Worm (Caenorhabditis elegans) whole organism, late embryonic: ENCODE data around the gene bas-1.

ENCODE experiments used
- C08G9.2 ChIP-seq: sonication (generic microtip); optimal IDR thresholded peaks from 2 replicates; lab custom pipeline; 2016; ENCODE audit warnings: mild to moderate bottlenecking, missing genetic modification characterization, moderate library complexity, missing compliant biosample characterization
- K02D7.2 ChIP-seq: sonication (generic microtip); optimal IDR thresholded peaks from 2 replicates; lab custom pipeline; 2017; ENCODE audit warnings: mild to moderate bottlenecking, missing genetic modification characterization, missing compliant biosample characterization
- K09A11.1 ChIP-seq: sonication (generic microtip); optimal IDR thresholded peaks from 2 replicates; lab custom pipeline; 2017; ENCODE audit warnings: antibody characterized with exemption, mild to moderate bottlenecking, missing genetic modification characterization, missing compliant biosample characterization; ENCODE audit not compliant: insufficient read depth
- ceh-14 ChIP-seq: sonication (generic microtip); optimal IDR thresholded peaks from 2 replicates; lab custom pipeline; 2016; ENCODE audit warnings: missing genotype, missing genetic modification characterization, missing compliant biosample characterization
- ceh-19 ChIP-seq: fragments of 200-800 bp; sonication (Bioruptor generic); optimal IDR thresholded peaks from 2 replicates; lab custom pipeline; 2018; ENCODE audit warnings: mild to moderate bottlenecking, missing genetic modification characterization, missing compliant biosample characterization
- ceh-24 ChIP-seq: sonication (generic microtip); optimal IDR thresholded peaks from 2 replicates; lab custom pipeline; 2016; ENCODE audit warnings: mild to moderate bottlenecking, missing genetic modification characterization, missing compliant biosample characterization
- ceh-31 ChIP-seq: sonication (generic microtip); optimal IDR thresholded peaks from 2 replicates; lab custom pipeline; 2016; ENCODE audit warnings: missing genetic modification characterization, missing compliant biosample characterization
- ceh-34 ChIP-seq: sonication (generic microtip); optimal IDR thresholded peaks from 2 replicates; lab custom pipeline; 2016; ENCODE audit warnings: mild to moderate bottlenecking, missing genetic modification characterization, missing compliant biosample characterization
- ceh-9 ChIP-seq: sonication (generic microtip); optimal IDR thresholded peaks from 2 replicates; lab custom pipeline; 2016; ENCODE audit warnings: mild to moderate bottlenecking, missing genetic modification characterization, inconsistent platforms, missing compliant biosample characterization
- dmd-4 ChIP-seq: sonication (generic microtip); optimal IDR thresholded peaks from 2 replicates; lab custom pipeline; 2016; ENCODE audit warnings: borderline replicate concordance, missing genetic modification characterization, missing compliant biosample characterization
- elt-2 ChIP-seq: sonication (generic microtip); optimal IDR thresholded peaks from 2 replicates; lab custom pipeline; 2016; ENCODE audit warnings: missing genetic modification reagents, missing genetic modification characterization, missing compliant biosample characterization
- elt-4 ChIP-seq: sonication (generic microtip); optimal IDR thresholded peaks from 2 replicates; lab custom pipeline; 2016; ENCODE audit warnings: missing genetic modification characterization, missing compliant biosample characterization
- ets-4 ChIP-seq: sonication (generic microtip); optimal IDR thresholded peaks from 2 replicates; lab custom pipeline; 2016; ENCODE audit warnings: missing genetic modification characterization, missing compliant biosample characterization
- fax-1 ChIP-seq: sonication (generic microtip); optimal IDR thresholded peaks from 2 replicates; lab custom pipeline; 2016; ENCODE audit warnings: missing genotype, missing genetic modification characterization, missing compliant biosample characterization
- fkh-10 ChIP-seq: fragments of 150-350 bp; optimal IDR thresholded peaks from 2 replicates; lab custom pipeline; 2014; ENCODE audit warnings: missing biosample characterization, missing genetic modification reagents, missing genetic modification characterization
- fkh-6 ChIP-seq: sonication (generic microtip); optimal IDR thresholded peaks from 2 replicates; lab custom pipeline; 2016; ENCODE audit warnings: missing genetic modification characterization, missing compliant biosample characterization
- hlh-30 ChIP-seq: sonication (generic microtip); optimal IDR thresholded peaks from 2 replicates; lab custom pipeline; 2017; ENCODE audit warnings: antibody characterized with exemption, missing genetic modification characterization, missing compliant biosample characterization; ENCODE audit not compliant: insufficient read depth
- madf-2 ChIP-seq: sonication (generic microtip); optimal IDR thresholded peaks from 2 replicates; lab custom pipeline; 2017; ENCODE audit warnings: missing genetic modification characterization, missing compliant biosample characterization
- mec-3 ChIP-seq: sonication (generic microtip); optimal IDR thresholded peaks from 2 replicates; lab custom pipeline; 2016; ENCODE audit warnings: borderline replicate concordance, missing genetic modification characterization, missing compliant biosample characterization
- nfya-1 ChIP-seq: sonication (generic microtip); optimal IDR thresholded peaks from 2 replicates; lab custom pipeline; 2017; ENCODE audit warnings: missing genetic modification characterization, mild to moderate bottlenecking, missing compliant biosample characterization, antibody characterized with exemption, moderate library complexity
- nhr-11 ChIP-seq: fragments of 150-350 bp; optimal IDR thresholded peaks from 2 replicates; lab custom pipeline; 2014; ENCODE audit warnings: missing biosample characterization, missing genetic modification characterization
- nhr-232 ChIP-seq: sonication (generic microtip); optimal IDR thresholded peaks from 2 replicates; lab custom pipeline; 2016; ENCODE audit warnings: missing genetic modification characterization, missing compliant biosample characterization
- npax-4 ChIP-seq: sonication (generic microtip); optimal IDR thresholded peaks from 2 replicates; lab custom pipeline; 2016; ENCODE audit warnings: missing genetic modification characterization, missing compliant biosample characterization
- odd-2 ChIP-seq: sonication (generic microtip); optimal IDR thresholded peaks from 2 replicates; lab custom pipeline; 2017; ENCODE audit warnings: antibody characterized with exemption, mild to moderate bottlenecking, missing genetic modification characterization, missing compliant biosample characterization
- pat-9 ChIP-seq: fragments of 200-800 bp; sonication (Bioruptor generic); optimal IDR thresholded peaks from 2 replicates; lab custom pipeline; 2018; ENCODE audit warnings: mild to moderate bottlenecking, missing genetic modification characterization, moderate library complexity, missing compliant biosample characterization
- pha-2 ChIP-seq: sonication (generic microtip); optimal IDR thresholded peaks from 2 replicates; lab custom pipeline; 2017; ENCODE audit warnings: mild to moderate bottlenecking, missing genetic modification characterization, missing compliant biosample characterization
- pqm-1 ChIP-seq: sonication (generic microtip); optimal IDR thresholded peaks from 2 replicates; lab custom pipeline; 2016; ENCODE audit warnings: missing genetic modification characterization, missing compliant biosample characterization
- pros-1 ChIP-seq: fragments of 150-350 bp; optimal IDR thresholded peaks from 2 replicates; lab custom pipeline; 2014; ENCODE audit warnings: missing biosample characterization, missing genetic modification reagents, missing genetic modification characterization
- ref-2 ChIP-seq: sonication (generic microtip); optimal IDR thresholded peaks from 2 replicates; lab custom pipeline; 2016; ENCODE audit warnings: missing genetic modification characterization, missing compliant biosample characterization
- sox-4 ChIP-seq: sonication (generic microtip); optimal IDR thresholded peaks from 2 replicates; lab custom pipeline; 2017; ENCODE audit warnings: mild to moderate bottlenecking, missing genetic modification characterization, inconsistent platforms, missing compliant biosample characterization
- tbx-2 ChIP-seq: sonication (generic microtip); optimal IDR thresholded peaks from 2 replicates; lab custom pipeline; 2016; ENCODE audit warnings: missing genetic modification characterization, missing compliant biosample characterization
- tbx-7 ChIP-seq: sonication (generic microtip); optimal IDR thresholded peaks from 2 replicates; lab custom pipeline; 2016; ENCODE audit warnings: missing genotype, missing genetic modification characterization, missing compliant biosample characterization
- ttx-3 ChIP-seq: sonication (generic microtip); optimal IDR thresholded peaks from 2 replicates; lab custom pipeline; 2016; ENCODE audit warnings: missing genetic modification reagents, missing genetic modification characterization, missing compliant biosample characterization
- unc-42 ChIP-seq: sonication (generic microtip); optimal IDR thresholded peaks from 2 replicates; lab custom pipeline; 2016; ENCODE audit warnings: missing genotype, missing genetic modification characterization, missing compliant biosample characterization
- unc-55 ChIP-seq: sonication (generic microtip); optimal IDR thresholded peaks from 2 replicates; lab custom pipeline; 2017; ENCODE audit warnings: missing biosample characterization, missing genetic modification reagents, missing genetic modification characterization
- unc-86 ChIP-seq: sonication (generic microtip); optimal IDR thresholded peaks from 2 replicates; lab custom pipeline; 2016; ENCODE audit warnings: missing genetic modification characterization, missing compliant biosample characterization

Gene bas-1

DNA sequence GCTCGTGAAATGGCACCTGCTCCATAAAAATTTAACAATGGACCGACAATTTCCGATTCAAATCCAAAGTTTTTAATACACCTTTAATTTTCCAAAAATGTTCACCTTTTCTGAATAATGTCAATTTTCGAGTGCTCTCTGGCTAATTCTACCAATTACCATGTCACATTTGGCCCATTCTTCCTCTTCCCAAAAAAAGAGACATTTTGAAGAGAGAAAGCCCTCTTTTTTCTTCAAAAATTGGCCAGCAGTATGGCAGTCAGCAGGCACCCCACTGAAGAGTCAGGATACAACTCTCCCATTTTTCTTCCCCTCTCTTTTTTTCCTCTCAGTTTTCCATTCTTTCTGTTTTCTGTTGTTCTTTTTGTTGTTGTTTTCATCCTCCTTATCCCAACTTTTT lies 22.4 kb downstream of the bas-1 start:
- TF ChIP-seq unc-42 = peak; percentile 8
- no peak for TF ChIP-seq pros-1 (tag; lab: Kevin White, UChicago)

DNA sequence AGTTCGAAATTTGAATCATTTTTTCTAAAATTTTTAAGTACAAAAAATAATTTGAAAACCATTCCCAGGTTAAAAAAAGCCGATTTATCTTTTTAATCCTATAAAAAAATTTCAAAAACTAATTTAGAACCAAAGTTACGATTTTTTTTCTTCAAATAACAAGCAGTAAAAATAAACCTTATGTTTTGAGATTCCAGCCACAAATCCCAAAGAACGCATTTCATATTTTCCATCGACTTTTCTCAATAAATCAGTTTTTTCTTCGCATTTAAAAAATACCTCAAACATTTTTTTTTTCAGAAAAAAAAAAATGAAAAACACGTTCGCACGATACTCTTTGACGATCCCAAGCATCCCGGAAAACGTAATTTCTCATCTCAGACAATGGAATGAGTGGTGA lies 23.1 kb downstream of the bas-1 start, which contains the start of gene ckk-1:
ckk-1 (plus strand) TSS at position 301 of the 400 bp plus-strand sequence.
- TF ChIP-seq odd-2 = no peak
- TF ChIP-seq, all 69 proteins: peak for 0

DNA sequence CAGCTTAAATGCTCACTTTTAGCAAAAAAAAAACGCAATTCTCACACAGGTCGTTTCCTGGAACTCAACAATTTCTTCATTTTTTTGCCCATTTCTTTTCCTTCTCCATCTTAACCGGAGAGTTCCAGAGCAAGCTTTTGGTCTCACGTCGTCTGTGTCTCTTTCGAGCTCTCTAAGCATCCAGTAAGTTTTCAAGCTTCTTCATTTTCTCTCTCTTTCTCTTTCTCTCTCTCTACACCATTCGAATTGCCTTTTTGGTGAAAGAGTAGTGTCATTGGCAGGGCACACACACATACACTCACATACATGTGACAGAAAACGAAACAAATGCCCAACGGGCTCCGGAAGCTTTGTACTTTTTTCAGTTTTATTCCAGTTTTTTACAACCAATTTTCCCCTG lies 27.8 kb downstream of the bas-1 start:
- peak; percentile 47 for TF ChIP-seq nfya-1 (tag; lab: Kevin White, UChicago)
- TF ChIP-seq dmd-4 (tag; lab: Kevin White, UChicago) = no peak
- TF ChIP-seq unc-42 = peak; percentile 3
- no peak for TF ChIP-seq tbx-7 (tag; lab: Kevin White, UChicago)

DNA sequence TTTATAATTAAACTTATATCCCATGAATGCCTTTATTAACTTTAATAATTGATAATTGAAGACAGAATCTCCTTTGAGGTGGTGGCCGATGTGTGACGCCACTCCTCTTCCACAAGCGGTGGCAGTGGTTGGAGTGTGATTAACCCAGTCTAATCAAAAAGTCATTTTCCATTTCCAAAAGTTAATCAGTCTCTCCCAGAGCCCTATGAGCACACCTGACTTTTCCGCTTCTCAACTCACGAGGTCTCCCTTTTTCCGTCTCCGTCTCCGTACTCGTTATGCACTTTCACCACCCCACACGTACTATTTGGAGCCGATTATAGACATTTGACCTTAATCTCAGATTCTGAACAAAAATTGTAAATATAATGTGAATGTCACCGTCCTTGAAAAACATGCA lies 30.6 kb downstream of the bas-1 start:
- no peak for TF ChIP-seq pqm-1 (tag; lab: Kevin White, UChicago)
- TF ChIP-seq pha-2 (tag; lab: Kevin White, UChicago) = no peak
- TF ChIP-seq dmd-4 (tag; lab: Kevin White, UChicago) = no peak
- TF ChIP-seq ceh-14 (tag; lab: Kevin White, UChicago) = peak; percentile 69
- TF ChIP-seq ceh-19 = no peak
- TF ChIP-seq ceh-9 (tag; lab: Kevin White, UChicago) = no peak
- TF ChIP-seq hlh-30 (tag; lab: Kevin White, UChicago) = peak; percentile 51

DNA sequence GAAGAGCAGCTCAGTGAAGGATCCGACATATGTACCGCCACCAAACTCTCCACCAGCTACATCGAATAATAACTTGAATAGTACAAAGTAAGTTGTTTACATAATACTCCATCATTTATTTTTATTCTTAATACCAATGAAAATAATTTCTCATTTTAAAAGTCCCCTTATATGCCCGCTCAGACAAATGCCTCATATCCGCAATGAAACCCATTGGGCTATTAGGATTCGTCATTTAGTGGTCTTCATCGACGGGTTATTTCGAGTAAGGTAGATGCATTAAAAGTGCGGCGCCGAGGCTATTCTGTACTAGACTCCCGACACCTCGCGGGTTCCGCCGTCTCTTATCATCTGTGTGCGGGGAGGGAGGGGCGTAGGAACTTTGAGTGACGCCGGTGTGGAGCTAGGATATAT lies 41.6 kb downstream of the bas-1 start:
- no peak for TF ChIP-seq unc-86 (tag; lab: Kevin White, UChicago)

DNA sequence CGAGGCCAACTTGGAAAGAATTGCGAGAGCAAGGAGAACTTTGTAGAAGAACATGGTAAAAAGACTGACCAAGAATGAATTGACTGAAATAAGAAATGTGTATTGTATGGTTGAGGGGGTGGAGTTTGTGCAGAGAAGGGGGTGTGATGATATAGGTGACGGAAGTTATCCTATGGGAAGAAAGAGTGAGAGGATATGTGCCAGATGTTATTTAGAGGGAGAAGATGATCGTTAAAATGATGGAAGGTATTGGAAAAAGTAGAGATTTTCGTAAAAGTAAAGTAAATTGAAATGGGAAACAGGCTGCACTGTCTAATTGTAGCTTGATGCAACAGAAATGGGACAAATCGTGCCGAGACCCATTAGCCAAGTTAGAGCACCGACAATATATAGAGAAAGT lies 44.9 kb downstream of the bas-1 start, which contains the start of gene sdz-21:
sdz-21 (minus strand) TSS at position 101 of the 400 bp plus-strand sequence.
- TF ChIP-seq elt-2 (tag; lab: Kevin White, UChicago) = no peak
- TF ChIP-seq ets-4 (tag; lab: Kevin White, UChicago) = no peak
- TF ChIP-seq ceh-9 (tag; lab: Kevin White, UChicago) = no peak

DNA sequence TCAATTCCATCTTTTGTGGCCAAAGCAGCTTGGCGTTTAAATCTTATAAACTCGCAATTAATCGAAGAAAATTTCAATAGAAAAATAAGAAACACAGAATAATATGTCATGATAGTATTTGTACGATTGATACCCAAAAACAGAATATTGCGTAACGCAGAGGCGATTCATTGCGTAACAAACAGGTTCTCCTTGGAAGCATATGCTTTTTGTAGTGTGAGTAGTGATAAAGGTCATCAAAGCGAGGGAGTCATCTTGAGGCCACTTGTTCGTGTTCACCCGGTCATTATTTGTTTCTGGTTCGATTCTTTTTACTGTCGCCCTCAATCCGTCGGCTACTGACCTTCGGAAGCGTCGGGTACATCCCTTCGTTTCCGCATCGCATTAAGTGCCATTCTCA lies 48.9 kb downstream of the bas-1 start, which contains the start of gene F54E7.6:
F54E7.6 (minus strand) TSS at position 110 of the 400 bp plus-strand sequence.
- TF ChIP-seq pqm-1 (tag; lab: Kevin White, UChicago) = no peak
- TF ChIP-seq ref-2 (tag; lab: Kevin White, UChicago) = no peak
- no peak for TF ChIP-seq fkh-6 (tag; lab: Kevin White, UChicago)
- no peak for TF ChIP-seq mec-3
- TF ChIP-seq elt-2 (tag; lab: Kevin White, UChicago) = peak; percentile 37

DNA sequence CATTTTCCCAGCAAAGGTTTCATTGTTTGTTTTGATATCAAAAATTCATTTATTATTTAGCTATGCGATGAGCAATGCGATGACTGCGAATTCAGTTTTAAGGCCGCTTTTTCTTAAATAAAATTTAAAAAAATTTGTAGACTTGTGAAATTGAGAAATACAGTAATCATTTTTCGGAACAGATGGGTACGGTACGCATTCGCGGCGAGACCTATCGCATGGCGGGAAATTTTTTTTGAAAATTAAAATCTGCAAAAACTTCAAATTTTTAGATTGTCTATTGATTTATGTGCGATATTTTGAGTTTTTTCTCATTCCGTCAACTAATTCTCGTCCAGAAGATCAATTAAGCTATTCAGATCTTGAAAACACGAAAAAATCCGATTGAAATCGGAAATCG lies 51.4 kb downstream of the bas-1 start:
- no peak for TF ChIP-seq ceh-34 (tag; lab: Kevin White, UChicago)
- no peak for TF ChIP-seq C08G9.2 (tag; lab: Kevin White, UChicago)
- no peak for TF ChIP-seq unc-55 (GFP tag; lab: Kevin White, UChicago)
- no peak for TF ChIP-seq tbx-2
- no peak for TF ChIP-seq sox-4
- no peak for TF ChIP-seq ets-4 (tag; lab: Kevin White, UChicago)
- TF ChIP-seq fkh-10 (GFP tag; lab: Kevin White, UChicago) = no peak
- no peak for TF ChIP-seq pqm-1 (tag; lab: Kevin White, UChicago)

DNA sequence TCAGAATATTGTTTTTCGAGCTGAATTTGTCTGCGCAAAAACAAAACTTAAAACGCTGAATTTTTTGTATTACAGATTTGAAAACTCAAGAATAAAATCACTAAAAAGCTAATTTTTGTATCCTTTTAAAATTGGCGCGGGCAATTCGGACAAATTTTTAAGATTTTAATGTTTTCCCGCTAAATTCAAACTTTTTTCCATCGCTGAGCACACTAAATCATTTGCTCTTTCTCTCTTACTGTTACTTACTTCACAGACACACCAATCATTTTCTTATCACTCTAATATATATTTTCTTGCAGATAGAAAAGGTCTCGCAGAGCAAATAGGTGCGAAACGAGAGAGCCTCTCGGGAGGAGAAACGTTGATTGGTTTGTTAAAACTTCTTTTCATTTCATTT lies 51.9 kb downstream of the bas-1 start, which contains the start of gene par-3:
par-3 (plus strand) TSS at position 301 of the 400 bp plus-strand sequence.
- TF ChIP-seq pat-9 (tag; lab: Kevin White, UChicago) = no peak
- TF ChIP-seq npax-4 (tag; lab: Kevin White, UChicago) = no peak
- no peak for TF ChIP-seq tbx-2
- no peak for TF ChIP-seq madf-2 (tag; lab: Kevin White, UChicago)
- TF ChIP-seq nhr-11 = no peak
- no peak for TF ChIP-seq elt-4 (tag; lab: Kevin White, UChicago)
- no peak for TF ChIP-seq ceh-31
- no peak for TF ChIP-seq fax-1 (tag; lab: Kevin White, UChicago)
- TF ChIP-seq nhr-232 = no peak
- TF ChIP-seq ttx-3 = no peak
- TF ChIP-seq K09A11.1 = no peak
- no peak for TF ChIP-seq ceh-24 (tag; lab: Kevin White, UChicago)
- no peak for TF ChIP-seq ceh-34 (tag; lab: Kevin White, UChicago)
- no peak for TF ChIP-seq K02D7.2 (tag; lab: Kevin White, UChicago)
- no peak for TF ChIP-seq ceh-9 (tag; lab: Kevin White, UChicago)
